Fruit fly (Drosophila melanogaster): ENCODE results near the gene Diedel2.

Diedel2 gene

dm6 chr3R:29620712-29621479 is 12.6 kb downstream of the Diedel2 start:
- TF ChIP-seq Rel (GFP tag; optimal IDR thresholded peaks at IDR 0.05) (no peak), Rel (tag; optimal IDR thresholded peaks at IDR 0.05) (peak; percentile 52), Hr83 (GFP tag; optimal IDR thresholded peaks at IDR 0.05; ENCODE audit: poor library complexity, severe bottlenecking) (peak; percentile 29), h (GFP tag; optimal IDR thresholded peaks at IDR 0.05) (peak; percentile 24), rgr (GFP tag; optimal IDR thresholded peaks at IDR 0.05) (peak; percentile 0), HLH106 (tag; optimal IDR thresholded peaks at IDR 0.05) (no peak), OdsH (GFP tag; optimal IDR thresholded peaks at IDR 0.05) (no peak), br (GFP tag; optimal IDR thresholded peaks at IDR 0.05) (peak; percentile 11), usp (GFP tag; optimal IDR thresholded peaks at IDR 0.05) (no peak), Dif (GFP tag; optimal IDR thresholded peaks at IDR 0.05; ENCODE audit: partially characterized antibody) (no peak), Hnf4 (GFP tag; optimal IDR thresholded peaks at IDR 0.05) (peak; percentile 49)

DNA sequence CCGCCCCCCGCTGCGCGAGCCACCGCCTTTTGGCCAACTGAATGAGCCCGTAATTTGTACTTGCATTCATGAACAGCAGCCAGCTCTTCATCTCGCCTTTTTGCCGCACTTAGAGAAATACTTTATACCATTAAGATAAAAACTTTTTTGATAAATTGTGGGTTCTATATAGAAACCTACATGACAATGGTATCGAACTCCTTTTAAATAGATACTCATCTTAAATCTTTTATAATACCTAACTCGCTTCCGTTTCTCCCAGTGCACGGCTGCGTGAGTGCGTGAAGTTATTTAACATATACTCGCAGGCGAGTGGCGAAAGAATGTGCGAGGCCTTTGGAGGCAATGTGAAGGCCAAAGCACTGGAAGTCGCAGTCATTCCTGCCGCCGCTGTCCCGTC is 17.6 kb downstream of the Diedel2 start:
- TF ChIP-seq Mio (GFP tag; optimal IDR thresholded peaks at IDR 0.05), result no peak
- TF ChIP-seq CG32264 (GFP tag; optimal IDR thresholded peaks at IDR 0.05), result no peak
- TF ChIP-seq h (GFP tag; optimal IDR thresholded peaks at IDR 0.05), result peak; percentile 16
- no peak for TF ChIP-seq Hnf4 (GFP tag; optimal IDR thresholded peaks at IDR 0.05)
- TF ChIP-seq sage (GFP tag; optimal IDR thresholded peaks at IDR 0.05), result no peak
- TF ChIP-seq Hr83 (GFP tag; optimal IDR thresholded peaks at IDR 0.05; ENCODE audit: poor library complexity, severe bottlenecking), result no peak
- no peak for TF ChIP-seq N (GFP tag; optimal IDR thresholded peaks at IDR 0.05)
- no peak for TF ChIP-seq Dfd (GFP tag; optimal IDR thresholded peaks at IDR 0.05)
- TF ChIP-seq Jra (GFP tag; optimal IDR thresholded peaks at IDR 0.05), result no peak
- TF ChIP-seq Hr78 (GFP tag; optimal IDR thresholded peaks at IDR 0.05), result no peak
- TF ChIP-seq usp (GFP tag; optimal IDR thresholded peaks at IDR 0.05), result no peak
- TF ChIP-seq GATAd (GFP tag; optimal IDR thresholded peaks at IDR 0.05), result no peak
- no peak for TF ChIP-seq jim (GFP tag; optimal IDR thresholded peaks at IDR 0.05)
- TF ChIP-seq dmrt93B (GFP tag; optimal IDR thresholded peaks at IDR 0.05), result no peak
- no peak for TF ChIP-seq Myc (optimal IDR thresholded peaks at IDR 0.05)
- no peak for TF ChIP-seq woc (GFP tag; optimal IDR thresholded peaks at IDR 0.05)
- TF ChIP-seq sv (GFP tag; optimal IDR thresholded peaks at IDR 0.05), result no peak
- TF ChIP-seq dl (GFP tag; optimal IDR thresholded peaks at IDR 0.05; ENCODE audit: insufficient read depth in 1 of 2, partially characterized antibody in 2 of 2), result no peak
- TF ChIP-seq Rel (GFP tag; optimal IDR thresholded peaks at IDR 0.05), result no peak
- no peak for TF ChIP-seq Rel (tag; optimal IDR thresholded peaks at IDR 0.05)
- TF ChIP-seq brk (GFP tag; optimal IDR thresholded peaks at IDR 0.05), result no peak
- peak in 1 of 2 experiments; percentile 44 for TF ChIP-seq foxo (GFP tag; optimal IDR thresholded peaks at IDR 0.05)
- no peak for TF ChIP-seq CG9705 (GFP tag; optimal IDR thresholded peaks at IDR 0.05)
- no peak for TF ChIP-seq CrebA (GFP tag; optimal IDR thresholded peaks at IDR 0.05; ENCODE audit: borderline replicate concordance)
- TF ChIP-seq dsf (GFP tag; optimal IDR thresholded peaks at IDR 0.05; ENCODE audit: borderline replicate concordance), result no peak
- TF ChIP-seq Dif (GFP tag; optimal IDR thresholded peaks at IDR 0.05; ENCODE audit: partially characterized antibody), result no peak
- peak; percentile 24 for TF ChIP-seq ey (GFP tag; optimal IDR thresholded peaks at IDR 0.05)
- TF ChIP-seq tai (GFP tag; optimal IDR thresholded peaks at IDR 0.05), result no peak
- TF ChIP-seq fru (GFP tag; optimal IDR thresholded peaks at IDR 0.05), result peak; percentile 23
- no peak for TF ChIP-seq psq (GFP tag; optimal IDR thresholded peaks at IDR 0.05)
- TF ChIP-seq rgr (GFP tag; optimal IDR thresholded peaks at IDR 0.05), result peak; percentile 6
- no peak for TF ChIP-seq br (GFP tag; optimal IDR thresholded peaks at IDR 0.05)
- peak; percentile 7 for TF ChIP-seq OdsH (GFP tag; optimal IDR thresholded peaks at IDR 0.05)
- TF ChIP-seq pan (optimal IDR thresholded peaks at IDR 0.05), result no peak
- TF ChIP-seq Sp1 (GFP tag; optimal IDR thresholded peaks at IDR 0.05), result no peak
- TF ChIP-seq Vsx2 (GFP tag; optimal IDR thresholded peaks at IDR 0.05; ENCODE audit: partially characterized antibody), result no peak
- TF ChIP-seq lola (GFP tag; optimal IDR thresholded peaks at IDR 0.05), result no peak
- no peak for TF ChIP-seq Abd-B (GFP tag; optimal IDR thresholded peaks at IDR 0.05)
- TF ChIP-seq HLH106 (tag; optimal IDR thresholded peaks at IDR 0.05), result no peak

Measured in whole organism, wandering third instar larva.